Worm (Caenorhabditis elegans) whole organism, early embryonic: Measurements from ENCODE around the gene F42A9.6.

Experiments
- aly-1 ChIP-seq: sonication (generic microtip); optimal IDR thresholded peaks from 2 replicates; lab custom pipeline; 2016; ENCODE audit warnings: missing genetic modification characterization, missing compliant biosample characterization
- pes-1 ChIP-seq: fragments of 200-800 bp; sonication (Bioruptor generic); IDR thresholded peaks from 2 replicates; pipeline ENCODE4 v1.3.6; 2022; ENCODE audit warnings: missing genetic modification reagents, missing genetic modification characterization, missing compliant biosample characterization

- no peak for TF ChIP-seq aly-1 (tag; lab: Kevin White, UChicago)
- no peak for TF ChIP-seq pes-1 (GFP tag; lab: Robert Waterston, UW)
Measured at ce11 chrIV:8648502-8648901, 39.5 kb downstream of the F42A9.6 start, which contains the start of gene cyp-33E1.
